Worm (Caenorhabditis elegans): ENCODE measurements around the gene B0294.1.

Gene B0294.1

ce11 chrX:1888445-1889035 lies 8.6 kb downstream of the B0294.1 start (continued):
- peak; percentile 30 for TF ChIP-seq unc-130 (tag; optimal IDR thresholded peaks at IDR 0.05)
- TF ChIP-seq fos-1 (tag; optimal IDR thresholded peaks at IDR 0.05), result peak; percentile 68
- peak; percentile 44 for TF ChIP-seq C16A3.4 (tag; optimal IDR thresholded peaks at IDR 0.05)
- TF ChIP-seq jun-1 (tag; optimal IDR thresholded peaks at IDR 0.05), result peak; percentile 80
- TF ChIP-seq pqm-1 (tag; optimal IDR thresholded peaks at IDR 0.05), result no peak
- TF ChIP-seq nhr-11 (tag; optimal IDR thresholded peaks at IDR 0.05), result peak; percentile 5
- TF ChIP-seq unc-30 (tag; optimal IDR thresholded peaks at IDR 0.05), result no peak
- peak; percentile 11 for TF ChIP-seq ztf-4 (tag; optimal IDR thresholded peaks at IDR 0.05)
- TF ChIP-seq unc-98 (GFP tag; IDR thresholded peaks at IDR 0.05), result no peak
- peak; percentile 47 for TF ChIP-seq xbp-1 (tag; optimal IDR thresholded peaks at IDR 0.05)
- TF ChIP-seq dsc-1 (tag; optimal IDR thresholded peaks at IDR 0.05), result peak; percentile 93
- no peak for TF ChIP-seq hlh-4 (tag; optimal IDR thresholded peaks at IDR 0.05)
- TF ChIP-seq efl-3 (GFP tag; optimal IDR thresholded peaks at IDR 0.05), result no peak
- no peak for TF ChIP-seq sup-37 (GFP tag; optimal IDR thresholded peaks at IDR 0.05)
- TF ChIP-seq C04F5.9 (tag; optimal IDR thresholded peaks at IDR 0.05), result no peak
- peak; percentile 71 for TF ChIP-seq nhr-19 (GFP tag; conservative IDR thresholded peaks at IDR 0.05)
- TF ChIP-seq mab-9 (GFP tag; IDR thresholded peaks at IDR 0.05), result no peak
- peak in 1 of 2 experiments; percentile 2 for TF ChIP-seq mdl-1 (tag; optimal IDR thresholded peaks at IDR 0.05)
- peak; percentile 47 for TF ChIP-seq zip-4 (GFP tag; optimal IDR thresholded peaks at IDR 0.05)
- TF ChIP-seq lin-15B (tag; optimal IDR thresholded peaks at IDR 0.05), result no peak
- no peak for TF ChIP-seq grh-1 (GFP tag; IDR thresholded peaks at IDR 0.05)
- TF ChIP-seq aha-1 (tag; optimal IDR thresholded peaks at IDR 0.05), result no peak
- TF ChIP-seq rnt-1 (tag; optimal IDR thresholded peaks at IDR 0.05), result peak; percentile 65
- peak; percentile 29 for TF ChIP-seq unc-86 (tag; optimal IDR thresholded peaks at IDR 0.05)
- 0 out of 2 replicates have a peak, but pooled peaks have one; percentile 35 for TF ChIP-seq isw-1 (GFP tag; IDR thresholded peaks at IDR 0.05)
- no peak for TF ChIP-seq tlp-1 (tag; optimal IDR thresholded peaks at IDR 0.05)
- peak in 1 of 2 experiments; percentile 48 for TF ChIP-seq ztf-11 (tag; optimal IDR thresholded peaks at IDR 0.05)
- no peak for TF ChIP-seq lin-13 (GFP tag; optimal IDR thresholded peaks at IDR 0.05)
- no peak for TF ChIP-seq lin-39 (tag; optimal IDR thresholded peaks at IDR 0.05)
- peak; percentile 53 for TF ChIP-seq pax-3 (tag; optimal IDR thresholded peaks at IDR 0.05)
- peak; percentile 31 for TF ChIP-seq lir-3 (tag; optimal IDR thresholded peaks at IDR 0.05; ENCODE audit: poor library complexity)
- no peak for TF ChIP-seq ceh-90 (tag; optimal IDR thresholded peaks at IDR 0.05)
- no peak for TF ChIP-seq aly-2 (tag; optimal IDR thresholded peaks at IDR 0.05)
- TF ChIP-seq nhr-28 (tag; optimal IDR thresholded peaks at IDR 0.05), result no peak
- TF ChIP-seq snpc-4 (tag; optimal IDR thresholded peaks at IDR 0.05), result peak; percentile 12
- no peak for TF ChIP-seq nhr-237 (tag; optimal IDR thresholded peaks at IDR 0.05)
- peak; percentile 58 for TF ChIP-seq tbx-2 (tag; optimal IDR thresholded peaks at IDR 0.05)
- TF ChIP-seq Y116A8C.19 (tag; optimal IDR thresholded peaks at IDR 0.05; ENCODE audit: borderline replicate concordance), result no peak
- TF ChIP-seq efl-1 (optimal IDR thresholded peaks at IDR 0.05), result peak; percentile 46 to 50
- no peak for TF ChIP-seq efl-1 (GFP tag; optimal IDR thresholded peaks at IDR 0.05 in 1 of 2)

- no peak for TF ChIP-seq ama-1 (optimal IDR thresholded peaks at IDR 0.05)
- TF ChIP-seq nhr-77 (tag; optimal IDR thresholded peaks at IDR 0.05), result peak; percentile 7
- TF ChIP-seq snpc-4 (tag; optimal IDR thresholded peaks at IDR 0.05), result peak; percentile 60
- no peak for TF ChIP-seq pag-3 (tag; optimal IDR thresholded peaks at IDR 0.05; ENCODE audit: borderline replicate concordance, insufficient read depth)
- TF ChIP-seq jun-1 (tag; optimal IDR thresholded peaks at IDR 0.05), result peak; percentile 42
- peak; percentile 87 for TF ChIP-seq snu-23 (GFP tag; optimal IDR thresholded peaks at IDR 0.05)
- TF ChIP-seq nhr-12 (tag; optimal IDR thresholded peaks at IDR 0.05), result no peak
- peak; percentile 57 to 70 (median 66) for TF ChIP-seq ceh-82 (tag; optimal IDR thresholded peaks at IDR 0.05)
- TF ChIP-seq ceh-8 (GFP tag; optimal IDR thresholded peaks at IDR 0.05), result peak; percentile 62
- TF ChIP-seq mep-1 (tag; optimal IDR thresholded peaks at IDR 0.05), result peak; percentile 75
- TF ChIP-seq sup-37 (GFP tag; optimal IDR thresholded peaks at IDR 0.05), result peak; percentile 47
- peak; percentile 67 for TF ChIP-seq tbx-2 (tag; optimal IDR thresholded peaks at IDR 0.05)
- no peak for TF ChIP-seq sptf-1 (tag; optimal IDR thresholded peaks at IDR 0.05)
- peak in 1 of 3 experiments; percentile 33 for TF ChIP-seq dpl-1 (GFP tag; optimal IDR thresholded peaks at IDR 0.05)
- TF ChIP-seq ces-1 (GFP tag; optimal IDR thresholded peaks at IDR 0.05), result no peak
- TF ChIP-seq unc-86 (tag; optimal IDR thresholded peaks at IDR 0.05), result peak; percentile 31
- peak; percentile 48 for TF ChIP-seq irx-1 (tag; optimal IDR thresholded peaks at IDR 0.05)
- TF ChIP-seq lin-35 (GFP tag; optimal IDR thresholded peaks at IDR 0.05), result peak in 1 of 2 experiments; percentile 66
- 0 out of 2 replicates have a peak, but pooled peaks have one; percentile 32 for TF ChIP-seq mab-9 (GFP tag; IDR thresholded peaks at IDR 0.05)
- no peak for TF ChIP-seq elt-3 (tag; optimal IDR thresholded peaks at IDR 0.05)
These were observed 16.5 kb downstream of the B0294.1 start for ce11 chrX:1880665-1881064.

Data from whole organism, L1 larva.